Fruit fly (Drosophila melanogaster) whole organism, embryonic: Measurements from ENCODE around the gene Cpr65Az.

Experiments
- Abd-B ChIP-seq: fragments of 200-800 bp; sonication (Bioruptor generic); optimal IDR thresholded peaks from 2 replicates; lab custom pipeline; 2018; ENCODE audit warnings: missing biosample characterization, mild to moderate bottlenecking, missing genetic modification characterization, moderate library complexity
- Atf-2 ChIP-seq: fragments of 200-800 bp; sonication (Bioruptor generic); optimal IDR thresholded peaks from 2 replicates; lab custom pipeline; 2016; ENCODE audit warnings: missing biosample characterization, missing genetic modification characterization
- CG10147 ChIP-seq: fragments of 200-800 bp; sonication (Bioruptor generic); optimal IDR thresholded peaks from 2 replicates; lab custom pipeline; 2019; ENCODE audit warnings: missing biosample characterization, mild to moderate bottlenecking, missing genetic modification characterization, moderate library complexity
- CG11085 ChIP-seq: fragments of 200-800 bp; sonication (Bioruptor generic); IDR thresholded peaks from 2 replicates; pipeline ENCODE4 v1.3.6; 2022; ENCODE audit warnings: missing biosample characterization, missing genetic modification characterization
- CG1233 ChIP-seq: fragments of 200-800 bp; sonication (Bioruptor generic); optimal IDR thresholded peaks from 4 replicates; lab custom pipeline; 2018; ENCODE audit warnings: missing biosample characterization, mild to moderate bottlenecking, missing genetic modification characterization
- CG14014 ChIP-seq: fragments of 200-800 bp; sonication (Bioruptor generic); IDR thresholded peaks from 2 replicates; pipeline ENCODE4 v1.3.6; 2022; ENCODE audit warnings: missing biosample characterization, missing genetic modification characterization
- CG14965 ChIP-seq: fragments of 200-800 bp; sonication (Bioruptor generic); optimal IDR thresholded peaks from 2 replicates; lab custom pipeline; 2016; ENCODE audit warnings: missing biosample characterization, missing genetic modification characterization, borderline replicate concordance
- CG1529 ChIP-seq: fragments of 200-800 bp; sonication (Bioruptor generic); optimal IDR thresholded peaks from 3 replicates; lab custom pipeline; 2018; ENCODE audit warnings: missing biosample characterization, missing genetic modification characterization
- CG15696 ChIP-seq: fragments of 200-800 bp; sonication (Bioruptor generic); optimal IDR thresholded peaks from 2 replicates; lab custom pipeline; 2019; ENCODE audit warnings: missing biosample characterization, mild to moderate bottlenecking, missing genetic modification characterization, moderate library complexity
- CG17186 ChIP-seq: fragments of 200-800 bp; sonication (Bioruptor generic); optimal IDR thresholded peaks from 3 replicates; lab custom pipeline; 2017; ENCODE audit warnings: missing biosample characterization, missing genetic modification reagents, missing genetic modification characterization
- CG1792 ChIP-seq: fragments of 200-800 bp; sonication (Bioruptor generic); optimal IDR thresholded peaks from 2 replicates; lab custom pipeline; 2016; ENCODE audit warnings: missing biosample characterization, missing genetic modification characterization
- CG2202 ChIP-seq: fragments of 200-800 bp; sonication (Bioruptor generic); optimal IDR thresholded peaks from 2 replicates; lab custom pipeline; 2018; ENCODE audit warnings: missing biosample characterization, mild to moderate bottlenecking, missing genetic modification characterization
- CG2678 ChIP-seq: fragments of 200-800 bp; sonication (Bioruptor generic); optimal IDR thresholded peaks from 3 replicates; lab custom pipeline; 2019; ENCODE audit warnings: missing biosample characterization, mild to moderate bottlenecking, missing genetic modification characterization, moderate library complexity
- CG4360 ChIP-seq: fragments of 200-800 bp; sonication (Bioruptor generic); IDR thresholded peaks from 2 replicates; pipeline ENCODE4 v1.3.6; 2022; ENCODE audit warnings: missing biosample characterization, missing genetic modification characterization
- CG6272 ChIP-seq: fragments of 200-800 bp; sonication (Bioruptor generic); IDR thresholded peaks from 2 replicates; pipeline ENCODE4 v1.3.6; 2022; ENCODE audit warnings: missing biosample characterization, missing genetic modification characterization
- CG7745 ChIP-seq: fragments of 200-800 bp; sonication (Bioruptor generic); optimal IDR thresholded peaks from 2 replicates; lab custom pipeline; 2018; ENCODE audit warnings: missing biosample characterization, mild to moderate bottlenecking, missing genetic modification characterization, moderate library complexity
- CG8765 ChIP-seq: fragments of 200-800 bp; sonication (Bioruptor generic); IDR thresholded peaks from 2 replicates; pipeline ENCODE4 v1.3.6; 2022; ENCODE audit warnings: missing biosample characterization, missing genetic modification characterization
- CG9215 ChIP-seq: fragments of 200-800 bp; sonication (Bioruptor generic); IDR thresholded peaks from 2 replicates; pipeline ENCODE4 v1.3.6; 2022; ENCODE audit warnings: missing biosample characterization, missing genetic modification characterization
- CG9609 ChIP-seq: fragments of 200-800 bp; sonication (Bioruptor generic); optimal IDR thresholded peaks from 3 replicates; lab custom pipeline; 2016; ENCODE audit warnings: missing biosample characterization, missing genetic modification characterization
- D19A ChIP-seq: fragments of 200-800 bp; optimal IDR thresholded peaks from 3 replicates; lab custom pipeline; 2019; ENCODE audit warnings: missing biosample characterization, mild to moderate bottlenecking, missing genetic modification characterization, moderate library complexity
- Dek ChIP-seq: fragments of 200-800 bp; sonication (Bioruptor generic); optimal IDR thresholded peaks from 3 replicates; lab custom pipeline; 2019; ENCODE audit warnings: missing biosample characterization, mild to moderate bottlenecking, missing genetic modification characterization, moderate library complexity
- Dfd ChIP-seq, 2 experiments: fragments of >200 bp; optimal IDR thresholded peaks; 2 replicates each; lab custom pipeline; 2017; ENCODE audit warnings: missing biosample characterization in 2 of 2, missing genetic modification characterization in 2 of 2
- Drgx ChIP-seq: fragments of 200-800 bp; sonication (Bioruptor generic); IDR thresholded peaks from 2 replicates; pipeline ENCODE4 v1.3.6; 2022; ENCODE audit warnings: missing biosample characterization, missing genetic modification characterization
- ERR ChIP-seq: fragments of 200-800 bp; sonication (Bioruptor generic); optimal IDR thresholded peaks from 2 replicates; lab custom pipeline; 2016; ENCODE audit warnings: missing biosample characterization, missing genetic modification characterization
- Hr78 ChIP-seq, 2 experiments: fragments of 200-800 bp in 1 of 2; fragments of >200 bp in 1 of 2; sonication (Bioruptor generic) in 1 of 2; optimal IDR thresholded peaks; 2 replicates each; lab custom pipeline; 2017 to 2019; ENCODE audit warnings: missing biosample characterization in 2 of 2, missing genetic modification characterization in 2 of 2, mild to moderate bottlenecking in 1 of 2, moderate library complexity in 1 of 2
- Lpt ChIP-seq: fragments of >200 bp; optimal IDR thresholded peaks from 2 replicates; lab custom pipeline; 2018; ENCODE audit warnings: missing biosample characterization, missing genetic modification characterization
- MBD-R2 ChIP-seq: fragments of 200-800 bp; sonication (Bioruptor generic); IDR thresholded peaks from 2 replicates; pipeline ENCODE4 v1.3.6; 2022; ENCODE audit warnings: missing biosample characterization, missing genetic modification characterization
- Mad ChIP-seq: fragments of 200-800 bp; sonication (Bioruptor generic); optimal IDR thresholded peaks from 2 replicates; lab custom pipeline; 2016; ENCODE audit warnings: missing biosample characterization, missing genetic modification characterization
- Mrtf ChIP-seq: fragments of 200-800 bp; sonication (Bioruptor generic); IDR thresholded peaks from 3 replicates; pipeline ENCODE4 v1.3.6; 2022; ENCODE audit warnings: missing biosample characterization, missing genetic modification characterization
- Ssrp ChIP-seq: fragments of 200-800 bp; sonication (Bioruptor generic); optimal IDR thresholded peaks from 2 replicates; lab custom pipeline; 2018; ENCODE audit warnings: missing biosample characterization, mild to moderate bottlenecking, missing genetic modification characterization, moderate library complexity
- Stat92E ChIP-seq, 3 experiments: fragments of >200 bp in 2 of 3; fragments of 200-800 bp in 1 of 3; sonication (Bioruptor generic) in 1 of 3; optimal IDR thresholded peaks; 2 replicates each; lab custom pipeline; 2017 to 2019; ENCODE audit warnings: missing biosample characterization in 3 of 3, missing genetic modification characterization in 3 of 3, mild to moderate bottlenecking in 1 of 3, moderate library complexity in 1 of 3
- Xrp1 ChIP-seq: fragments of 200-800 bp; sonication (Bioruptor generic); IDR thresholded peaks from 2 replicates; pipeline ENCODE4 v1.3.6; 2022; ENCODE audit warnings: missing biosample characterization, missing genetic modification characterization
- ac ChIP-seq: fragments of 200-800 bp; sonication (Bioruptor generic); optimal IDR thresholded peaks from 3 replicates; lab custom pipeline; 2017; ENCODE audit warnings: missing biosample characterization, mild to moderate bottlenecking, missing genetic modification characterization
- al ChIP-seq: fragments of 200-800 bp; sonication (Bioruptor generic); IDR thresholded peaks from 2 replicates; pipeline ENCODE4 v1.3.6; 2022; ENCODE audit warnings: missing biosample characterization, missing genetic modification characterization
- caup ChIP-seq: fragments of 200-800 bp; sonication (Bioruptor generic); optimal IDR thresholded peaks from 3 replicates; lab custom pipeline; 2017; ENCODE audit warnings: missing biosample characterization, mild to moderate bottlenecking, missing genetic modification characterization, moderate library complexity; ENCODE audit not compliant: severe bottlenecking
- crp ChIP-seq, 2 experiments: fragments of 200-800 bp; sonication (Bioruptor generic); optimal IDR thresholded peaks; 2 replicates in 1 of 2; 3 replicates in 1 of 2; lab custom pipeline; 2017; ENCODE audit warnings: missing biosample characterization in 2 of 2, missing genetic modification characterization in 2 of 2, mild to moderate bottlenecking in 1 of 2, moderate library complexity in 1 of 2
- danr ChIP-seq: fragments of 200-800 bp; sonication (Bioruptor generic); IDR thresholded peaks from 2 replicates; pipeline ENCODE4 v1.3.6; 2022; ENCODE audit warnings: missing biosample characterization, missing genetic modification characterization
- dmrt11E ChIP-seq: fragments of 200-800 bp; sonication (Bioruptor generic); optimal IDR thresholded peaks from 3 replicates; lab custom pipeline; 2018; ENCODE audit warnings: missing biosample characterization, mild to moderate bottlenecking, missing genetic modification characterization, moderate library complexity
- emc ChIP-seq: fragments of 200-800 bp; sonication (Bioruptor generic); optimal IDR thresholded peaks from 2 replicates; lab custom pipeline; 2016; ENCODE audit warnings: missing biosample characterization, missing genetic modification characterization
- gce ChIP-seq: fragments of 200-800 bp; sonication (Bioruptor generic); IDR thresholded peaks from 3 replicates; pipeline ENCODE4 v1.3.6; 2022; ENCODE audit warnings: missing biosample characterization, missing genetic modification characterization
- gfzf ChIP-seq: fragments of 200-800 bp; sonication (Bioruptor generic); optimal IDR thresholded peaks from 2 replicates; lab custom pipeline; 2016; ENCODE audit warnings: missing biosample characterization, mild to moderate bottlenecking, missing genetic modification characterization, moderate library complexity
- gro ChIP-seq: fragments of 200-800 bp; sonication (Bioruptor generic); optimal IDR thresholded peaks from 2 replicates; lab custom pipeline; 2016; ENCODE audit warnings: missing biosample characterization, missing genetic modification characterization
- ken ChIP-seq: fragments of 200-800 bp; sonication (Bioruptor generic); IDR thresholded peaks from 3 replicates; pipeline ENCODE4 v1.3.6; 2022; ENCODE audit warnings: missing biosample characterization, missing genetic modification characterization
- org-1 ChIP-seq: fragments of 200-800 bp; sonication (Bioruptor generic); optimal IDR thresholded peaks from 2 replicates; lab custom pipeline; 2017; ENCODE audit warnings: missing biosample characterization, missing genetic modification characterization
- pan ChIP-seq, 4 experiments: fragments of >200 bp in 3 of 4; fragments of 200-800 bp in 1 of 4; sonication (Bioruptor generic) in 1 of 4; optimal IDR thresholded peaks in 3 of 4; IDR thresholded peaks in 1 of 4; 2 replicates each; pipeline versions ENCODE4 v1.3.6 to Lab custom; 2017 to 2022; ENCODE audit warnings: missing biosample characterization in 2 of 4, missing genetic modification characterization in 2 of 4, mixed read lengths in 1 of 4
- psq ChIP-seq: fragments of 200-800 bp; sonication (Bioruptor generic); optimal IDR thresholded peaks from 2 replicates; lab custom pipeline; 2017; ENCODE audit warnings: missing biosample characterization, missing genetic modification characterization
- toy ChIP-seq: fragments of 200-800 bp; sonication (Bioruptor generic); IDR thresholded peaks from 2 replicates; pipeline ENCODE4 v1.3.6; 2022; ENCODE audit warnings: missing biosample characterization, missing genetic modification characterization
- vvl ChIP-seq: fragments of 200-800 bp; sonication (Bioruptor generic); IDR thresholded peaks from 2 replicates; pipeline ENCODE4 v1.3.6; 2022; ENCODE audit warnings: missing biosample characterization, missing genetic modification characterization
- wor ChIP-seq: fragments of 200-800 bp; sonication (Bioruptor generic); IDR thresholded peaks from 2 replicates; pipeline ENCODE4 v1.3.6; 2022; ENCODE audit warnings: missing biosample characterization, missing genetic modification characterization
- yki ChIP-seq: fragments of >200 bp; optimal IDR thresholded peaks from 3 replicates; lab custom pipeline; 2018

Cpr65Az gene

dm6 chr3L:6184884-6185438 is 24.3 kb downstream of the Cpr65Az start, which contains the start of the genes D19B and CG43293 (continued):
- TF ChIP-seq Abd-B = peak; percentile 65
- peak; percentile 94 for TF ChIP-seq D19A (tag; lab: Kevin White, UChicago)
- peak; percentile 58 for TF ChIP-seq CG17186 (GFP tag; lab: Kevin White, UChicago)
- peak; percentile 28 for TF ChIP-seq ac
- peak; percentile 90 for TF ChIP-seq CG2678 (tag; lab: Kevin White, UChicago)
- no peak for TF ChIP-seq Lpt (GFP tag; lab: Kevin White, UChicago)
- peak; percentile 87 for TF ChIP-seq CG9609 (GFP tag; lab: Kevin White, UChicago)
- peak; percentile 63; the same call in 1 of the 2 replicates for TF ChIP-seq CG8765 (GFP tag; lab: Robert Waterston, UW)
- no peak for TF ChIP-seq Hr78 (GFP tag; optimal IDR thresholded peaks at IDR 0.05; lab: Kevin White, UChicago)
- TF ChIP-seq gfzf (GFP tag; lab: Kevin White, UChicago) = peak; percentile 21
- peak; percentile 81 for TF ChIP-seq CG6272
- peak; percentile 70 for TF ChIP-seq CG10147 (GFP tag; lab: Kevin White, UChicago)
- peak in 1 of 2 experiments; percentile 36 for TF ChIP-seq pan (optimal IDR thresholded peaks at IDR 0.05; lab: Kevin White, UChicago)
- TF ChIP-seq pan (GFP tag; optimal IDR thresholded peaks at IDR 0.05 in 1 of 2, IDR thresholded peaks at IDR 0.05 in 1 of 2) = peak in 1 of 2 experiments; percentile 92
- peak; percentile 78 for TF ChIP-seq dmrt11E (tag; lab: Kevin White, UChicago)
- peak; percentile 95 for TF ChIP-seq Xrp1
- peak; percentile 81 for TF ChIP-seq CG9215 (GFP tag; lab: Robert Waterston, UW)
- TF ChIP-seq yki (lab: Kevin White, UChicago) = no peak
- peak; percentile 88 for TF ChIP-seq caup (GFP tag; lab: Kevin White, UChicago)
- peak; percentile 90 for TF ChIP-seq ken (GFP tag; lab: Robert Waterston, UW)
- TF ChIP-seq org-1 (GFP tag; lab: Kevin White, UChicago) = peak; percentile 63
- 0 out of 2 replicates have a peak, but pooled peaks have one; percentile 54 for TF ChIP-seq toy
- peak; percentile 81 for TF ChIP-seq Ssrp (tag; lab: Kevin White, UChicago)
- peak; percentile 92 for TF ChIP-seq Drgx (GFP tag; lab: Robert Waterston, UW)
- no peak for TF ChIP-seq Stat92E (GFP tag; optimal IDR thresholded peaks at IDR 0.05; lab: Kevin White, UChicago)
- TF ChIP-seq emc (GFP tag; lab: Kevin White, UChicago) = peak; percentile 31
- no peak for TF ChIP-seq CG14965
- peak; percentile 90 for TF ChIP-seq ERR (GFP tag; lab: Kevin White, UChicago)
- peak; percentile 83 for TF ChIP-seq al (GFP tag; lab: Robert Waterston, UW)
- peak; percentile 58; the same call in 1 of the 2 replicates for TF ChIP-seq CG4360 (GFP tag; lab: Robert Waterston, UW)
- peak in 1 of 2 experiments; percentile 38 for TF ChIP-seq crp (GFP tag; optimal IDR thresholded peaks at IDR 0.05; lab: Kevin White, UChicago)
- peak; percentile 92 for TF ChIP-seq gce
- peak; percentile 72 for TF ChIP-seq CG1529
- peak; percentile 98 for TF ChIP-seq MBD-R2 (GFP tag; lab: Robert Waterston, UW)
- peak; percentile 90 for TF ChIP-seq CG1233
- peak; percentile 58 for TF ChIP-seq CG15696 (tag; lab: Kevin White, UChicago)
- peak; percentile 87 for TF ChIP-seq Mad
- peak; percentile 78 for TF ChIP-seq danr (GFP tag; lab: Robert Waterston, UW)
- peak; percentile 88 for TF ChIP-seq CG11085 (GFP tag; lab: Robert Waterston, UW)
- TF ChIP-seq CG7745 = no peak
- TF ChIP-seq CG1792 (GFP tag; lab: Kevin White, UChicago) = peak; percentile 79
- TF ChIP-seq CG14014 (GFP tag; lab: Robert Waterston, UW) = peak; percentile 92
- TF ChIP-seq Dfd (GFP tag; optimal IDR thresholded peaks at IDR 0.05; lab: Kevin White, UChicago) = no peak
- peak; percentile 93 for TF ChIP-seq vvl
- peak; percentile 81 for TF ChIP-seq psq (GFP tag; lab: Kevin White, UChicago)
- TF ChIP-seq Mrtf (GFP tag; lab: Robert Waterston, UW) = peak; percentile 89
- peak; percentile 73 for TF ChIP-seq Atf-2
- peak; percentile 90 for TF ChIP-seq Dek (tag; lab: Kevin White, UChicago)
- peak; percentile 91 for TF ChIP-seq gro (GFP tag; lab: Kevin White, UChicago)
- peak; percentile 79 for TF ChIP-seq wor (GFP tag; lab: Robert Waterston, UW)
- peak; percentile 75 for TF ChIP-seq CG2202
